Fruit fly (Drosophila melanogaster) whole organism, pupa: Measurements from ENCODE around the gene rempA.
A peak's percentile ranks its signal among the peaks of the same experiment; 100 is the strongest.

Experiments
- CG10348 ChIP-seq: fragments of 200-800 bp; sonication (Bioruptor generic); IDR thresholded peaks from 2 replicates; pipeline ENCODE4 v1.3.6; 2022; ENCODE audit warnings: missing biosample characterization, missing genetic modification characterization
- CG12605 ChIP-seq: fragments of 200-800 bp; sonication (Bioruptor generic); IDR thresholded peaks from 2 replicates; pipeline ENCODE4 v1.3.6; 2022; ENCODE audit warnings: missing biosample characterization, missing genetic modification characterization
- CG13204 ChIP-seq: fragments of 200-800 bp; sonication (Bioruptor generic); optimal IDR thresholded peaks from 2 replicates; lab custom pipeline; 2018; ENCODE audit warnings: missing biosample characterization, mild to moderate bottlenecking, missing genetic modification characterization, moderate library complexity
- CG14655 ChIP-seq: fragments of 200-800 bp; sonication (Bioruptor generic); optimal IDR thresholded peaks from 3 replicates; lab custom pipeline; 2017; ENCODE audit warnings: mild to moderate bottlenecking, missing biosample characterization, missing genetic modification reagents, missing genetic modification characterization
- CG15710 ChIP-seq: fragments of 200-800 bp; sonication (Bioruptor generic); optimal IDR thresholded peaks from 2 replicates; lab custom pipeline; 2018; ENCODE audit warnings: missing biosample characterization, mild to moderate bottlenecking, missing genetic modification characterization, moderate library complexity
- CG17806 ChIP-seq: fragments of 200-800 bp; sonication (Bioruptor generic); optimal IDR thresholded peaks from 2 replicates; lab custom pipeline; 2018; ENCODE audit warnings: missing biosample characterization, mild to moderate bottlenecking, missing genetic modification characterization, moderate library complexity
- CG32121 ChIP-seq: fragments of 200-800 bp; sonication (Bioruptor generic); IDR thresholded peaks from 2 replicates; pipeline ENCODE4 v1.3.6; 2022; ENCODE audit warnings: missing biosample characterization, missing genetic modification characterization
- CG34367 ChIP-seq: fragments of 200-800 bp; sonication (Bioruptor generic); optimal IDR thresholded peaks from 2 replicates; lab custom pipeline; 2018; ENCODE audit warnings: missing biosample characterization, mild to moderate bottlenecking, missing genetic modification characterization
- CG4496 ChIP-seq: fragments of 200-800 bp; sonication (Bioruptor generic); IDR thresholded peaks from 3 replicates; pipeline ENCODE4 v1.3.6; 2022; ENCODE audit warnings: missing biosample characterization, missing genetic modification characterization
- CG8159 ChIP-seq: fragments of 200-800 bp; sonication (Bioruptor generic); optimal IDR thresholded peaks from 3 replicates; lab custom pipeline; 2018; ENCODE audit warnings: missing biosample characterization, mild to moderate bottlenecking, missing genetic modification characterization, moderate library complexity
- CG8301 ChIP-seq: fragments of 200-800 bp; sonication (Bioruptor generic); optimal IDR thresholded peaks from 2 replicates; lab custom pipeline; 2018; ENCODE audit warnings: missing biosample characterization, mild to moderate bottlenecking, missing genetic modification characterization
- CG9948 ChIP-seq: fragments of 200-800 bp; sonication (Bioruptor generic); optimal IDR thresholded peaks from 2 replicates; lab custom pipeline; 2018; ENCODE audit warnings: missing biosample characterization, mild to moderate bottlenecking, missing genetic modification characterization, moderate library complexity
- D1 ChIP-seq: fragments of 200-800 bp; sonication (Bioruptor generic); optimal IDR thresholded peaks from 2 replicates; lab custom pipeline; 2018; ENCODE audit warnings: missing biosample characterization, mild to moderate bottlenecking, missing genetic modification characterization, moderate library complexity
- EcR ChIP-seq: fragments of 200-800 bp; sonication (Bioruptor generic); optimal IDR thresholded peaks from 3 replicates; lab custom pipeline; 2019; ENCODE audit warnings: missing biosample characterization, missing genetic modification characterization, mild to moderate bottlenecking, moderate library complexity, missing genetic modification reagents
- Ets98B ChIP-seq: fragments of 200-800 bp; sonication (Bioruptor generic); IDR thresholded peaks from 2 replicates; pipeline ENCODE4 v1.3.6; 2022; ENCODE audit warnings: missing biosample characterization, missing genetic modification characterization
- Pif1A ChIP-seq: fragments of 200-800 bp; sonication (Bioruptor generic); optimal IDR thresholded peaks from 3 replicates; lab custom pipeline; 2016; ENCODE audit warnings: missing biosample characterization, missing genetic modification characterization
- Pif1B ChIP-seq: fragments of 200-800 bp; sonication (Bioruptor generic); optimal IDR thresholded peaks from 3 replicates; lab custom pipeline; 2016; ENCODE audit warnings: missing biosample characterization, missing genetic modification characterization
- Snoo ChIP-seq: fragments of 200-800 bp; sonication (Bioruptor generic); optimal IDR thresholded peaks from 3 replicates; lab custom pipeline; 2017; ENCODE audit warnings: missing biosample characterization, mild to moderate bottlenecking, missing genetic modification characterization, inconsistent platforms
- fd96Ca ChIP-seq: fragments of 200-800 bp; sonication (Bioruptor generic); IDR thresholded peaks from 3 replicates; pipeline ENCODE4 v1.3.6; 2022; ENCODE audit warnings: missing biosample characterization, missing genetic modification characterization
- gl ChIP-seq: fragments of 200-800 bp; sonication (Bioruptor generic); optimal IDR thresholded peaks from 2 replicates; lab custom pipeline; 2018; ENCODE audit warnings: missing biosample characterization, mild to moderate bottlenecking, missing genetic modification characterization
- rn ChIP-seq: fragments of 200-800 bp; sonication (Bioruptor generic); IDR thresholded peaks from 2 replicates; pipeline ENCODE4 v1.3.6; 2022; ENCODE audit warnings: missing biosample characterization, missing genetic modification characterization

The rempA gene

dm6 chr2L:594635-595384, 34.7 kb upstream of the rempA start, which contains the start of gene Gsc:
TSS of gene Gsc (minus strand) at chr2L:594685.
- TF ChIP-seq CG4496 (GFP tag; lab: Robert Waterston, UW) (0 out of 3 replicates have a peak, but pooled peaks have one; percentile 40), CG17806 (tag; lab: Kevin White, UChicago) (no peak)

DNA sequence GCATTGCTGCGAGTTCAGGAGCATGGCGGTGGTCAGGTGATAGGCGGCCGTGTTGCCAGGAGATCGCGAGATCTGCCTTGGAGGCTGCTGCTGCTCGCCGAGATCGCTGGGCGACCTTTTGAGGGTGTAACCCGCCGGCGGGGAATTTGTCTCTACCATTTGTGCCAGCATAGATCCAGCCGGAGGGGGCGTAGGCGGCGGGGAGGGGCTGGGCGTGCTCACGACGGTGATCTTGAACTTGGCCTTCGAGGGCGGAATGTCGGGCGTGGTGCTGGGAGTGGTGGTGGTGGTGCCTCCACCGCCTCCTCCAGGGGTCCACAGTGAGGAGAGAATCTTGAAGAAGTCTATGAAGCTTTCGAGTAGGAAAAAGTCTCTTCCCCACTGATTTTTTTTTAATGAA, 33.9 kb upstream of the rempA start:
- TF ChIP-seq CG4496 (GFP tag; lab: Robert Waterston, UW) (no peak), D1 (tag; lab: Kevin White, UChicago) (no peak), rn (GFP tag; lab: Robert Waterston, UW) (0 out of 2 replicates have a peak, but pooled peaks have one; percentile 6)

DNA sequence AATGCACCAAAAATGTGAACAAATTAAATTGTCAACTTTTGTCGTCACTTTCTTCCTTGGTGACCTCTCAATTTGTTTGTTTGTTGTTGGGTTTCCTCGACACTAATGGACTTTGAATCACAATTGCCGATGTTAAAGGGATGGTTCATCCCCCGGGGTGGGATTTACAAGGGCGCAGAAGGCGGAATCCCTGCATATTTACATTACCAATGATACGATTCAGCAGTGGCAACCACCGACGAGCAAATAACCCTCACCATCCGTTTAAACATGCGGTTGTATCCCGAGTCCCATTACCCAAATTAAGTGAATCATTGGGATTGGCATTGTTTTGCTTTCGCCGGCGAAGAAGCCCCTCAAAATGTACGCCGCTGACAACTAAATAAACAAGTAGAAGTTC, 31.4 kb upstream of the rempA start:
- TF ChIP-seq fd96Ca (no peak), CG4496 (GFP tag; lab: Robert Waterston, UW) (no peak), CG8301 (tag; lab: Kevin White, UChicago) (no peak), CG32121 (no peak), CG9948 (tag; lab: Kevin White, UChicago) (no peak), CG15710 (tag; lab: Kevin White, UChicago) (no peak), gl (tag; lab: Kevin White, UChicago) (no peak), EcR (GFP tag; lab: Kevin White, UChicago) (no peak), CG12605 (GFP tag; lab: Robert Waterston, UW) (no peak), Pif1B (GFP tag; lab: Kevin White, UChicago) (no peak), Snoo (tag; lab: Kevin White, UChicago) (no peak), CG10348 (GFP tag; lab: Robert Waterston, UW) (no peak), Ets98B (GFP tag; lab: Robert Waterston, UW) (no peak)

DNA sequence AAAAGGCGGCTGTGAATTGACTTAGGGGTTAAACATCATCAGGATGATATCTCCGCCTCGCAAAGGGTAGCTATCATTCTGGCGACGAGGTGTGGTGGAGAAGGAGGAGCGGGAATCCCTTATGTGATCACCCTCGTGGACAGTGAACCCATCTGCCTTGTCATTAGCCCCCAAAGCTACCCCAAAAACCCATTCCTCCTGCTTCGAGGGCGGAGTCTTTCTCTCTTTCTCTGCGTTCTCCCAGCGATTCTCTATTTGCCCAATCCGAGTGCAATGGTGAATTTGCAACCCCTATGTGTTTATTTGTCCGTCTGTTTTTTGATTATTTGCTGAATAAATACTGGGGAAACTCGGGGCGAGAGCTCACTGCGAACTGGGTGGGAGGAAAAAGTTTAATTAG, 25.2 kb upstream of the rempA start:
- TF ChIP-seq EcR (GFP tag; lab: Kevin White, UChicago) (no peak), Pif1A (GFP tag; lab: Kevin White, UChicago) (no peak), D1 (tag; lab: Kevin White, UChicago) (no peak), CG15710 (tag; lab: Kevin White, UChicago) (no peak), CG34367 (tag; lab: Kevin White, UChicago) (no peak), CG17806 (tag; lab: Kevin White, UChicago) (no peak), Pif1B (GFP tag; lab: Kevin White, UChicago) (no peak), CG8301 (tag; lab: Kevin White, UChicago) (no peak), Snoo (tag; lab: Kevin White, UChicago) (no peak), CG9948 (tag; lab: Kevin White, UChicago) (no peak)

DNA sequence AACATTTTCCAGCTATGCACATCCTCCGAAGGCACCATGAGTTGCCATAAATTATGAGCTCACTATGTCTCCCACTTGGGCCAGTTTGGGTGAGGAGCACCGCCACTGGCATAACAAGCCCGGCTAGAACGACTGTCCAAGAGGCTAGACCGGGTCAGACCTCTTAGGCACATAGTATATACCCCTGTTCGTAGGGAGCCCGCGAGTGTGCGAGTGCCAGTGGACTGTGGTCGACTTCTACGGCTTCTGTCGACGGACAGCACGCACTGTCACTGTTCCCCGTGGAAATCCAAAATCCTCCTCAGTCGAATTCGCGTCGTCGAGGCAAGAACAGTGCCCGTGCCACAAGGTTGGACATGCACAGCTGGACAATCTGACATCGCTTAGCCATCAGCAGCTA, 17.1 kb upstream of the rempA start, which contains the start of gene Pph13:
TSS of gene Pph13 (plus strand) at position 301 of the 400 bp plus-strand sequence.
- TF ChIP-seq CG34367 (tag; lab: Kevin White, UChicago) (no peak), Snoo (tag; lab: Kevin White, UChicago) (no peak), Pif1B (GFP tag; lab: Kevin White, UChicago) (no peak), Ets98B (GFP tag; lab: Robert Waterston, UW) (no peak), CG32121 (no peak), CG10348 (GFP tag; lab: Robert Waterston, UW) (no peak), rn (GFP tag; lab: Robert Waterston, UW) (no peak)

- TF ChIP-seq CG4496 (GFP tag; lab: Robert Waterston, UW) (0 out of 3 replicates have a peak, but pooled peaks have one; percentile 16), Ets98B (GFP tag; lab: Robert Waterston, UW) (no peak)
Observed at dm6 chr2L:576559-577184, 16.6 kb upstream of the rempA start, which contains the start of gene Ptth. TSS of gene Ptth (minus strand) at chr2L:576896.

dm6 chr2L:574226-574625, 14.1 kb upstream of the rempA start, which contains the start of the genes Ipk2 and cold:
TSS of gene Ipk2 (minus strand) at chr2L:574264.
TSS of gene cold (plus strand) at chr2L:574291.
- no peak for TF ChIP-seq CG10348 (GFP tag; lab: Robert Waterston, UW)
- TF ChIP-seq CG13204 (GFP tag; lab: Kevin White, UChicago), result no peak
- peak; percentile 65 for TF ChIP-seq CG32121
- peak; percentile 66 for TF ChIP-seq CG12605 (GFP tag; lab: Robert Waterston, UW)
- TF ChIP-seq Snoo (tag; lab: Kevin White, UChicago), result peak; percentile 79
- TF ChIP-seq CG4496 (GFP tag; lab: Robert Waterston, UW), result peak; percentile 76; the same call in 2 of the 3 replicates
- TF ChIP-seq D1 (tag; lab: Kevin White, UChicago), result no peak
- no peak for TF ChIP-seq CG8301 (tag; lab: Kevin White, UChicago)
- TF ChIP-seq CG14655 (GFP tag; lab: Kevin White, UChicago), result no peak
- peak; percentile 74 for TF ChIP-seq CG15710 (tag; lab: Kevin White, UChicago)
- peak; percentile 39 for TF ChIP-seq CG34367 (tag; lab: Kevin White, UChicago)
- TF ChIP-seq Ets98B (GFP tag; lab: Robert Waterston, UW), result peak; percentile 54
- TF ChIP-seq CG8159 (tag; lab: Kevin White, UChicago), result peak; percentile 73
- TF ChIP-seq CG9948 (tag; lab: Kevin White, UChicago), result peak; percentile 57
- TF ChIP-seq CG17806 (tag; lab: Kevin White, UChicago), result peak; percentile 51
- peak; percentile 72 for TF ChIP-seq fd96Ca
- no peak for TF ChIP-seq Pif1B (GFP tag; lab: Kevin White, UChicago)
- no peak for TF ChIP-seq EcR (GFP tag; lab: Kevin White, UChicago)
- peak; percentile 8 for TF ChIP-seq gl (tag; lab: Kevin White, UChicago)
- TF ChIP-seq Pif1A (GFP tag; lab: Kevin White, UChicago), result no peak
- TF ChIP-seq rn (GFP tag; lab: Robert Waterston, UW), result peak; percentile 37
- TF ChIP-seq, all 21 proteins: peak for 13
